Fruit fly (Drosophila melanogaster) whole organism, embryonic: ENCODE results near the gene Fit2.

Source experiments
- Bgb ChIP-seq: fragments of 200-800 bp; sonication (Bioruptor generic); IDR thresholded peaks from 2 replicates; pipeline ENCODE4 v1.3.6; 2022; ENCODE audit warnings: missing biosample characterization, missing genetic modification characterization; ENCODE audit not compliant: partially characterized antibody
- CG10543 ChIP-seq: fragments of 200-800 bp; sonication (Bioruptor generic); optimal IDR thresholded peaks from 3 replicates; lab custom pipeline; 2017; ENCODE audit warnings: missing biosample characterization, mild to moderate bottlenecking, missing genetic modification characterization, moderate library complexity
- CG12219 ChIP-seq: fragments of 200-800 bp; sonication (Bioruptor generic); optimal IDR thresholded peaks from 3 replicates; lab custom pipeline; 2018; ENCODE audit warnings: missing biosample characterization, mild to moderate bottlenecking, missing genetic modification characterization
- CG14441 ChIP-seq: fragments of 200-800 bp; sonication (Bioruptor generic); IDR thresholded peaks from 2 replicates; pipeline ENCODE4 v1.3.6; 2022; ENCODE audit warnings: missing biosample characterization, missing genetic modification characterization
- CG15073 ChIP-seq: fragments of 200-800 bp; sonication (Bioruptor generic); optimal IDR thresholded peaks from 2 replicates; lab custom pipeline; 2016; ENCODE audit warnings: missing biosample characterization, missing genetic modification characterization
- CG15601 ChIP-seq: fragments of 200-800 bp; sonication (Bioruptor generic); optimal IDR thresholded peaks from 3 replicates; lab custom pipeline; 2019; ENCODE audit warnings: missing biosample characterization, mild to moderate bottlenecking, missing genetic modification characterization, moderate library complexity
- CG32772 ChIP-seq: fragments of 200-800 bp; sonication (Bioruptor generic); IDR thresholded peaks from 2 replicates; pipeline ENCODE4 v1.3.6; 2022; ENCODE audit warnings: missing biosample characterization, missing genetic modification characterization
- CG4328 ChIP-seq: fragments of 200-800 bp; sonication (Bioruptor generic); optimal IDR thresholded peaks from 3 replicates; lab custom pipeline; 2017; ENCODE audit warnings: missing biosample characterization, missing genetic modification reagents, missing genetic modification characterization
- CG6175 ChIP-seq: fragments of 200-800 bp; sonication (Bioruptor generic); IDR thresholded peaks from 3 replicates; pipeline ENCODE4 v1.3.6; 2022; ENCODE audit warnings: missing biosample characterization, missing genetic modification characterization
- CG7745 ChIP-seq: fragments of 200-800 bp; sonication (Bioruptor generic); optimal IDR thresholded peaks from 2 replicates; lab custom pipeline; 2018; ENCODE audit warnings: missing biosample characterization, mild to moderate bottlenecking, missing genetic modification characterization, moderate library complexity
- CHES-1-like ChIP-seq: fragments of 200-800 bp; sonication (Bioruptor generic); optimal IDR thresholded peaks from 2 replicates; lab custom pipeline; 2016; ENCODE audit warnings: missing biosample characterization, missing genetic modification characterization
- ERR ChIP-seq: fragments of 200-800 bp; sonication (Bioruptor generic); optimal IDR thresholded peaks from 2 replicates; lab custom pipeline; 2016; ENCODE audit warnings: missing biosample characterization, missing genetic modification characterization
- Eip74EF ChIP-seq, 2 experiments: fragments of 200-800 bp in 1 of 2; fragments of >200 bp in 1 of 2; sonication (Bioruptor generic) in 1 of 2; optimal IDR thresholded peaks; 2 replicates each; lab custom pipeline; 2017 to 2019; ENCODE audit warnings: missing biosample characterization in 2 of 2, missing genetic modification characterization in 2 of 2, mild to moderate bottlenecking in 1 of 2, moderate library complexity in 1 of 2
- Ets65A ChIP-seq: fragments of 200-800 bp; sonication (Bioruptor generic); peaks from one replicate; lab custom pipeline; 2016; ENCODE audit warnings: missing biosample characterization, missing genetic modification characterization
- HHEX ChIP-seq: fragments of 200-800 bp; sonication (Bioruptor generic); optimal IDR thresholded peaks from 3 replicates; lab custom pipeline; 2017; ENCODE audit warnings: missing biosample characterization, mild to moderate bottlenecking, missing genetic modification characterization, missing genetic modification reagents
- MTF-1 ChIP-seq: fragments of 200-800 bp; sonication (Bioruptor generic); optimal IDR thresholded peaks from 2 replicates; lab custom pipeline; 2018; ENCODE audit warnings: missing biosample characterization, mild to moderate bottlenecking, missing genetic modification characterization, borderline replicate concordance
- Max ChIP-seq: fragments of 200-800 bp; sonication (Bioruptor generic); optimal IDR thresholded peaks from 2 replicates; lab custom pipeline; 2016; ENCODE audit warnings: missing biosample characterization, mild to moderate bottlenecking, missing genetic modification characterization
- Meics ChIP-seq: fragments of 200-800 bp; sonication (Bioruptor generic); optimal IDR thresholded peaks from 2 replicates; lab custom pipeline; 2017; ENCODE audit warnings: missing biosample characterization, mild to moderate bottlenecking, missing genetic modification characterization
- Mes4 ChIP-seq: fragments of 200-800 bp; sonication (Bioruptor generic); optimal IDR thresholded peaks from 2 replicates; lab custom pipeline; 2016; ENCODE audit warnings: missing biosample characterization, missing genetic modification characterization
- NK7.1 ChIP-seq: fragments of 200-800 bp; sonication (Bioruptor generic); optimal IDR thresholded peaks from 3 replicates; lab custom pipeline; 2016; ENCODE audit warnings: missing biosample characterization, missing genetic modification characterization
- Nf-YB ChIP-seq: fragments of 200-800 bp; sonication (Bioruptor generic); optimal IDR thresholded peaks from 3 replicates; lab custom pipeline; 2019; ENCODE audit warnings: missing biosample characterization, mild to moderate bottlenecking, missing genetic modification characterization, moderate library complexity
- PHDP ChIP-seq: fragments of 200-800 bp; sonication (Bioruptor generic); optimal IDR thresholded peaks from 3 replicates; lab custom pipeline; 2018; ENCODE audit warnings: missing biosample characterization, mild to moderate bottlenecking, missing genetic modification characterization, moderate library complexity
- Ssrp ChIP-seq: fragments of 200-800 bp; sonication (Bioruptor generic); optimal IDR thresholded peaks from 2 replicates; lab custom pipeline; 2018; ENCODE audit warnings: missing biosample characterization, mild to moderate bottlenecking, missing genetic modification characterization, moderate library complexity
- Trl ChIP-seq, 3 experiments: fragments of >200 bp in 2 of 3; fragments of 200-800 bp in 1 of 3; sonication (Bioruptor generic) in 1 of 3; optimal IDR thresholded peaks; 2 replicates in 1 of 3; 3 replicates in 2 of 3; lab custom pipeline; 2016 to 2017; ENCODE audit warnings: missing biosample characterization in 1 of 3, missing genetic modification characterization in 1 of 3
- ab ChIP-seq: fragments of 200-800 bp; sonication (Bioruptor generic); optimal IDR thresholded peaks from 2 replicates; lab custom pipeline; 2016; ENCODE audit warnings: missing biosample characterization, missing genetic modification characterization
- al ChIP-seq: fragments of 200-800 bp; sonication (Bioruptor generic); IDR thresholded peaks from 2 replicates; pipeline ENCODE4 v1.3.6; 2022; ENCODE audit warnings: missing biosample characterization, missing genetic modification characterization
- cad ChIP-seq: fragments of >200 bp; optimal IDR thresholded peaks from 2 replicates; lab custom pipeline; 2017; ENCODE audit warnings: missing biosample characterization, missing genetic modification characterization
- caup ChIP-seq: fragments of 200-800 bp; sonication (Bioruptor generic); optimal IDR thresholded peaks from 3 replicates; lab custom pipeline; 2017; ENCODE audit warnings: missing biosample characterization, mild to moderate bottlenecking, missing genetic modification characterization, moderate library complexity; ENCODE audit not compliant: severe bottlenecking
- chinmo ChIP-seq: fragments of 200-800 bp; sonication (Bioruptor generic); IDR thresholded peaks from 4 replicates; pipeline ENCODE4 v1.3.6; 2022; ENCODE audit warnings: missing biosample characterization, missing genetic modification characterization; ENCODE audit not compliant: partially characterized antibody
- ci ChIP-seq: fragments of 200-800 bp; sonication (Bioruptor generic); IDR thresholded peaks from 3 replicates; pipeline ENCODE4 v1.3.6; 2022; ENCODE audit warnings: missing biosample characterization, missing genetic modification characterization
- crol ChIP-seq: fragments of 200-800 bp; sonication (Bioruptor generic); IDR thresholded peaks from 2 replicates; pipeline ENCODE4 v1.3.6; 2022; ENCODE audit warnings: missing biosample characterization, missing genetic modification characterization
- disco-r ChIP-seq: fragments of 200-800 bp; sonication (Bioruptor generic); optimal IDR thresholded peaks from 2 replicates; lab custom pipeline; 2016; ENCODE audit warnings: missing biosample characterization, missing genetic modification characterization
- ems ChIP-seq: fragments of 200-800 bp; sonication (Bioruptor generic); optimal IDR thresholded peaks from 3 replicates; lab custom pipeline; 2016; ENCODE audit warnings: missing biosample characterization, missing genetic modification characterization
- esg ChIP-seq: fragments of 200-800 bp; sonication (Bioruptor generic); conservative IDR thresholded peaks from 2 replicates; pipeline ENCODE4 v1.3.6; 2022; ENCODE audit warnings: missing biosample characterization, missing genetic modification characterization
- gsb-n ChIP-seq: fragments of 200-800 bp; sonication (Bioruptor generic); optimal IDR thresholded peaks from 3 replicates; lab custom pipeline; 2018; ENCODE audit warnings: missing biosample characterization, mild to moderate bottlenecking, missing genetic modification characterization
- gt ChIP-seq: fragments of 200-800 bp; sonication (Bioruptor generic); IDR thresholded peaks from 2 replicates; pipeline ENCODE4 v1.3.6; 2022; ENCODE audit warnings: missing biosample characterization, missing genetic modification characterization
- kah ChIP-seq: fragments of 200-800 bp; sonication (Bioruptor generic); optimal IDR thresholded peaks from 2 replicates; lab custom pipeline; 2018; ENCODE audit warnings: missing biosample characterization, mild to moderate bottlenecking, missing genetic modification characterization
- pan ChIP-seq, 4 experiments: fragments of >200 bp in 3 of 4; fragments of 200-800 bp in 1 of 4; sonication (Bioruptor generic) in 1 of 4; optimal IDR thresholded peaks in 3 of 4; IDR thresholded peaks in 1 of 4; 2 replicates each; pipeline versions ENCODE4 v1.3.6 to Lab custom; 2017 to 2022; ENCODE audit warnings: missing biosample characterization in 2 of 4, missing genetic modification characterization in 2 of 4, mixed read lengths in 1 of 4
- salm ChIP-seq: fragments of 200-800 bp; sonication (Bioruptor generic); optimal IDR thresholded peaks from 2 replicates; lab custom pipeline; 2018; ENCODE audit warnings: missing biosample characterization, mild to moderate bottlenecking, missing genetic modification characterization
- sc ChIP-seq, 3 experiments: fragments of >200 bp in 2 of 3; fragments of 200-800 bp in 1 of 3; sonication (Bioruptor generic) in 1 of 3; optimal IDR thresholded peaks; 2 replicates in 2 of 3; 3 replicates in 1 of 3; lab custom pipeline; 2017; ENCODE audit warnings: mild to moderate bottlenecking in 1 of 3, missing biosample characterization in 1 of 3, missing genetic modification characterization in 1 of 3, missing genetic modification reagents in 1 of 3
- sd ChIP-seq: fragments of 200-800 bp; sonication (Bioruptor generic); optimal IDR thresholded peaks from 3 replicates; lab custom pipeline; 2018; ENCODE audit warnings: missing biosample characterization, mild to moderate bottlenecking, missing genetic modification characterization, moderate library complexity
- seq ChIP-seq: fragments of 200-800 bp; sonication (Bioruptor generic); IDR thresholded peaks from 2 replicates; pipeline ENCODE4 v1.3.6; 2022; ENCODE audit warnings: missing biosample characterization, missing genetic modification characterization
- slbo ChIP-seq: fragments of 200-800 bp; sonication (Bioruptor generic); IDR thresholded peaks from 2 replicates; pipeline ENCODE4 v1.3.6; 2022; ENCODE audit warnings: missing biosample characterization, missing genetic modification characterization
- sr ChIP-seq: fragments of 200-800 bp; sonication (Bioruptor generic); IDR thresholded peaks from 3 replicates; pipeline ENCODE4 v1.3.6; 2022; ENCODE audit warnings: missing biosample characterization, missing genetic modification characterization
- sug ChIP-seq: fragments of 200-800 bp; optimal IDR thresholded peaks from 2 replicates; lab custom pipeline; 2019; ENCODE audit warnings: missing biosample characterization, mild to moderate bottlenecking, missing genetic modification characterization, moderate library complexity
- tio ChIP-seq: fragments of 200-800 bp; sonication (Bioruptor generic); optimal IDR thresholded peaks from 2 replicates; lab custom pipeline; 2017; ENCODE audit warnings: missing biosample characterization, missing genetic modification characterization, inconsistent platforms
- twi ChIP-seq: fragments of 200-800 bp; optimal IDR thresholded peaks from 2 replicates; lab custom pipeline; 2019; ENCODE audit warnings: missing biosample characterization, mild to moderate bottlenecking, missing genetic modification characterization, moderate library complexity
- zf30C ChIP-seq: fragments of 200-800 bp; sonication (Bioruptor generic); optimal IDR thresholded peaks from 3 replicates; lab custom pipeline; 2018; ENCODE audit warnings: missing biosample characterization, mild to moderate bottlenecking, missing genetic modification characterization

Fit2 gene

dm6 chr3L:17045431-17046238 lies 21.5 kb downstream of the Fit2 start, which contains the start of gene TpnC73F (continued):
- TF ChIP-seq sd (peak; percentile 78), Nf-YB (GFP tag; lab: Kevin White, UChicago) (no peak), crol (peak; percentile 59; the same call in 1 of the 2 replicates), ems (GFP tag; lab: Kevin White, UChicago) (no peak), Trl (optimal IDR thresholded peaks at IDR 0.05; lab: Kevin White, UChicago) (no peak), Trl (GFP tag; optimal IDR thresholded peaks at IDR 0.05; lab: Kevin White, UChicago) (no peak), CHES-1-like (GFP tag; lab: Kevin White, UChicago) (no peak), chinmo (0 out of 4 replicates have a peak, but pooled peaks have one; percentile 42), slbo (no peak), al (no peak), tio (GFP tag; lab: Kevin White, UChicago) (no peak), gt (GFP tag; lab: Robert Waterston, UW) (no peak), sug (tag; lab: Kevin White, UChicago) (no peak), CG7745 (tag; lab: Kevin White, UChicago) (no peak), CG6175 (GFP tag; lab: Robert Waterston, UW) (peak; percentile 59; the same call in 1 of the 3 replicates), caup (GFP tag; lab: Kevin White, UChicago) (no peak), Mes4 (GFP tag; lab: Kevin White, UChicago) (no peak), Meics (GFP tag; lab: Kevin White, UChicago) (no peak), CG12219 (GFP tag; lab: Kevin White, UChicago) (no peak), Ets65A (GFP tag; lab: Kevin White, UChicago) (peak; percentile 11), Bgb (GFP tag; lab: Robert Waterston, UW) (0 out of 2 replicates have a peak, but pooled peaks have one; percentile 22), pan (optimal IDR thresholded peaks at IDR 0.05; lab: Kevin White, UChicago) (no peak), pan (GFP tag; optimal IDR thresholded peaks at IDR 0.05 in 1 of 2, IDR thresholded peaks at IDR 0.05 in 1 of 2) (no peak), twi (tag; lab: Kevin White, UChicago) (peak; percentile 57), sr (GFP tag; lab: Robert Waterston, UW) (peak; percentile 98), ab (GFP tag; lab: Kevin White, UChicago) (no peak), CG4328 (GFP tag; lab: Kevin White, UChicago) (no peak), NK7.1 (no peak), zf30C (GFP tag; lab: Kevin White, UChicago) (no peak), Max (GFP tag; lab: Kevin White, UChicago) (no peak), ERR (GFP tag; lab: Kevin White, UChicago) (no peak), ci (0 out of 3 replicates have a peak, but pooled peaks have one; percentile 49), CG10543 (GFP tag; lab: Kevin White, UChicago) (peak; percentile 95), disco-r (GFP tag; lab: Kevin White, UChicago) (no peak), kah (peak; percentile 51), CG32772 (GFP tag; lab: Robert Waterston, UW) (no peak), CG14441 (0 out of 2 replicates have a peak, but pooled peaks have one; percentile 23), MTF-1 (no peak)

DNA sequence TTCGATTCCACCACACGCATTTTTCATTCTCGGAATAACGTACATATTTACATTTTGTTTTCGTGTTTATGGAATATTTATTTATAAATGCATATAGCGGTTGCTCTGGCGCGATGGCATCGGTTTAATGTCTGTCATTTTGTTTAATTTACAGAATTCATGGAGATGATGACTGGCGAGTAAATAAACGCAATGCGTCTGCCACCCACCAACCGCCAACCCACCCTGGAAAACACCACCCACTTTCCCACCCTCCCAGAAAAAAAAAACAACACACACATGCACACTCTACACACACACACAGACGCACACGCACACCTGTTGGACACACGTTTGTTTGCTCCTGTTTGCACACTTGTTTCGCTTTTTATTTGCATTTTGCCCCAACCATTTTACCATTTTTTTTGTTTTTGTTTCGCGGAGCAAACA lies 23.7 kb downstream of the Fit2 start:
- TF ChIP-seq seq (GFP tag; lab: Robert Waterston, UW) (0 out of 2 replicates have a peak, but pooled peaks have one; percentile 19), gsb-n (tag; lab: Kevin White, UChicago) (peak; percentile 51), cad (GFP tag; lab: Kevin White, UChicago) (no peak), sc (optimal IDR thresholded peaks at IDR 0.05; lab: Kevin White, UChicago) (no peak), sc (GFP tag; optimal IDR thresholded peaks at IDR 0.05; lab: Kevin White, UChicago) (peak; percentile 22), esg (no peak), PHDP (tag; lab: Kevin White, UChicago) (peak; percentile 60), Ssrp (tag; lab: Kevin White, UChicago) (no peak), CG15601 (tag; lab: Kevin White, UChicago) (peak; percentile 74), HHEX (GFP tag; lab: Kevin White, UChicago) (peak; percentile 5), Eip74EF (GFP tag; optimal IDR thresholded peaks at IDR 0.05; lab: Kevin White, UChicago) (peak in 1 of 2 experiments; percentile 48), CG15073 (GFP tag; lab: Kevin White, UChicago) (no peak), salm (tag; lab: Kevin White, UChicago) (peak; percentile 51)
